Fruit fly (Drosophila melanogaster) whole organism, embryonic: Measurements from ENCODE around the gene armi.

Experiments
- ATbp ChIP-seq: fragments of 200-800 bp; sonication (Bioruptor generic); optimal IDR thresholded peaks from 2 replicates; lab custom pipeline; 2017; ENCODE audit warnings: missing biosample characterization, mild to moderate bottlenecking, missing genetic modification characterization, missing genetic modification reagents
- Atf-2 ChIP-seq: fragments of 200-800 bp; sonication (Bioruptor generic); optimal IDR thresholded peaks from 2 replicates; lab custom pipeline; 2016; ENCODE audit warnings: missing biosample characterization, missing genetic modification characterization
- Blimp-1 ChIP-seq: fragments of 200-800 bp; sonication (Bioruptor generic); optimal IDR thresholded peaks from 3 replicates; lab custom pipeline; 2018; ENCODE audit warnings: missing biosample characterization, missing genetic modification characterization, mild to moderate bottlenecking, moderate library complexity, missing genetic modification reagents
- C15 ChIP-seq: fragments of 200-800 bp; sonication (Bioruptor generic); IDR thresholded peaks from 3 replicates; pipeline ENCODE4 v1.3.6; 2022; ENCODE audit warnings: missing biosample characterization, missing genetic modification characterization
- CG10267 ChIP-seq: fragments of 200-800 bp; sonication (Bioruptor generic); optimal IDR thresholded peaks from 2 replicates; lab custom pipeline; 2018; ENCODE audit warnings: missing biosample characterization, mild to moderate bottlenecking, missing genetic modification characterization, moderate library complexity
- CG12219 ChIP-seq: fragments of 200-800 bp; sonication (Bioruptor generic); optimal IDR thresholded peaks from 3 replicates; lab custom pipeline; 2018; ENCODE audit warnings: missing biosample characterization, mild to moderate bottlenecking, missing genetic modification characterization
- CG1233 ChIP-seq: fragments of 200-800 bp; sonication (Bioruptor generic); optimal IDR thresholded peaks from 4 replicates; lab custom pipeline; 2018; ENCODE audit warnings: missing biosample characterization, mild to moderate bottlenecking, missing genetic modification characterization
- CG12942 ChIP-seq: fragments of 200-800 bp; sonication (Bioruptor generic); optimal IDR thresholded peaks from 3 replicates; lab custom pipeline; 2016; ENCODE audit warnings: missing biosample characterization, missing genetic modification characterization
- CG14667 ChIP-seq: fragments of 200-800 bp; sonication (Bioruptor generic); IDR thresholded peaks from 2 replicates; pipeline ENCODE4 v1.3.6; 2022; ENCODE audit warnings: missing biosample characterization, missing genetic modification characterization
- CG14965 ChIP-seq: fragments of 200-800 bp; sonication (Bioruptor generic); optimal IDR thresholded peaks from 2 replicates; lab custom pipeline; 2016; ENCODE audit warnings: missing biosample characterization, missing genetic modification characterization, borderline replicate concordance
- CG1647 ChIP-seq: fragments of 200-800 bp; sonication (Bioruptor generic); optimal IDR thresholded peaks from 3 replicates; lab custom pipeline; 2016; ENCODE audit warnings: missing biosample characterization, missing genetic modification characterization
- CG17385 ChIP-seq: fragments of 200-800 bp; sonication (Bioruptor generic); optimal IDR thresholded peaks from 3 replicates; lab custom pipeline; 2018; ENCODE audit warnings: missing biosample characterization, mild to moderate bottlenecking, missing genetic modification characterization
- CG17568 ChIP-seq: fragments of 200-800 bp; sonication (Bioruptor generic); optimal IDR thresholded peaks from 2 replicates; lab custom pipeline; 2018; ENCODE audit warnings: missing biosample characterization, mild to moderate bottlenecking, missing genetic modification characterization, moderate library complexity
- CG1832 ChIP-seq: fragments of 200-800 bp; sonication (Bioruptor generic); optimal IDR thresholded peaks from 2 replicates; lab custom pipeline; 2017; ENCODE audit warnings: missing biosample characterization, mild to moderate bottlenecking, missing genetic modification characterization, inconsistent platforms
- CG18619 ChIP-seq: fragments of 200-800 bp; sonication (Bioruptor generic); optimal IDR thresholded peaks from 3 replicates; lab custom pipeline; 2017; ENCODE audit warnings: missing biosample characterization, mild to moderate bottlenecking, missing genetic modification characterization
- CG2116 ChIP-seq: fragments of 200-800 bp; sonication (Bioruptor generic); optimal IDR thresholded peaks from 3 replicates; lab custom pipeline; 2018; ENCODE audit warnings: missing biosample characterization, mild to moderate bottlenecking, missing genetic modification characterization
- CG2120 ChIP-seq: fragments of 200-800 bp; sonication (Bioruptor generic); optimal IDR thresholded peaks from 3 replicates; lab custom pipeline; 2016; ENCODE audit warnings: missing biosample characterization, missing genetic modification characterization
- CG2678 ChIP-seq: fragments of 200-800 bp; sonication (Bioruptor generic); optimal IDR thresholded peaks from 3 replicates; lab custom pipeline; 2019; ENCODE audit warnings: missing biosample characterization, mild to moderate bottlenecking, missing genetic modification characterization, moderate library complexity
- CG33213 ChIP-seq: fragments of 200-800 bp; sonication (Bioruptor generic); optimal IDR thresholded peaks from 3 replicates; lab custom pipeline; 2016; ENCODE audit warnings: missing biosample characterization, missing genetic modification characterization
- CG3726 ChIP-seq: fragments of 200-800 bp; sonication (Bioruptor generic); IDR thresholded peaks from 3 replicates; pipeline ENCODE4, ENCODE4 v1.3.6; 2022; ENCODE audit warnings: missing biosample characterization, missing genetic modification characterization
- CG7963 ChIP-seq: fragments of 200-800 bp; sonication (Bioruptor generic); IDR thresholded peaks from 3 replicates; pipeline ENCODE4 v1.3.6; 2022; ENCODE audit warnings: missing biosample characterization, missing genetic modification characterization; ENCODE audit not compliant: partially characterized antibody
- CG8281 ChIP-seq: fragments of 200-800 bp; sonication (Bioruptor generic); optimal IDR thresholded peaks from 2 replicates; lab custom pipeline; 2018; ENCODE audit warnings: missing biosample characterization, mild to moderate bottlenecking, missing genetic modification characterization, moderate library complexity
- CG9215 ChIP-seq: fragments of 200-800 bp; sonication (Bioruptor generic); IDR thresholded peaks from 2 replicates; pipeline ENCODE4 v1.3.6; 2022; ENCODE audit warnings: missing biosample characterization, missing genetic modification characterization
- CrebB ChIP-seq: fragments of 200-800 bp; sonication (Bioruptor generic); optimal IDR thresholded peaks from 3 replicates; lab custom pipeline; 2018; ENCODE audit warnings: missing biosample characterization, mild to moderate bottlenecking, missing genetic modification characterization
- Dfd ChIP-seq, 2 experiments: fragments of >200 bp; optimal IDR thresholded peaks; 2 replicates each; lab custom pipeline; 2017; ENCODE audit warnings: missing biosample characterization in 2 of 2, missing genetic modification characterization in 2 of 2
- E2f1 ChIP-seq: fragments of 200-800 bp; sonication (Bioruptor generic); IDR thresholded peaks from 2 replicates; pipeline ENCODE4 v1.3.6; 2022; ENCODE audit warnings: missing biosample characterization, missing genetic modification characterization
- H15 ChIP-seq: fragments of 200-800 bp; sonication (Bioruptor generic); IDR thresholded peaks from 3 replicates; pipeline ENCODE4 v1.3.6; 2022; ENCODE audit warnings: missing biosample characterization, missing genetic modification characterization
- HLH54F ChIP-seq: fragments of 200-800 bp; sonication (Bioruptor generic); optimal IDR thresholded peaks from 3 replicates; lab custom pipeline; 2016; ENCODE audit warnings: missing biosample characterization, missing genetic modification characterization
- Opbp ChIP-seq: fragments of 200-800 bp; sonication (Bioruptor generic); IDR thresholded peaks from 3 replicates; pipeline ENCODE4 v1.3.6; 2022; ENCODE audit warnings: missing biosample characterization, missing genetic modification characterization; ENCODE audit not compliant: partially characterized antibody
- Six4 ChIP-seq: fragments of 200-800 bp; sonication (Bioruptor generic); optimal IDR thresholded peaks from 2 replicates; lab custom pipeline; 2016; ENCODE audit warnings: missing biosample characterization, missing genetic modification characterization
- Sry-β ChIP-seq: fragments of 200-800 bp; sonication (Bioruptor generic); optimal IDR thresholded peaks from 2 replicates; lab custom pipeline; 2018; ENCODE audit warnings: missing biosample characterization, mild to moderate bottlenecking, missing genetic modification characterization, moderate library complexity
- bsh ChIP-seq, 2 experiments: fragments of 200-800 bp; sonication (Bioruptor generic); optimal IDR thresholded peaks; 2 replicates each; lab custom pipeline; 2017 to 2018; ENCODE audit warnings: mild to moderate bottlenecking in 2 of 2, missing biosample characterization in 2 of 2, missing genetic modification characterization in 2 of 2, moderate library complexity in 1 of 2
- chinmo ChIP-seq: fragments of 200-800 bp; sonication (Bioruptor generic); IDR thresholded peaks from 4 replicates; pipeline ENCODE4 v1.3.6; 2022; ENCODE audit warnings: missing biosample characterization, missing genetic modification characterization; ENCODE audit not compliant: partially characterized antibody
- chm ChIP-seq: fragments of 200-800 bp; sonication (Bioruptor generic); IDR thresholded peaks from 2 replicates; pipeline ENCODE4 v1.3.6; 2022; ENCODE audit warnings: missing biosample characterization, missing genetic modification characterization
- crol ChIP-seq: fragments of 200-800 bp; sonication (Bioruptor generic); IDR thresholded peaks from 2 replicates; pipeline ENCODE4 v1.3.6; 2022; ENCODE audit warnings: missing biosample characterization, missing genetic modification characterization
- disco-r ChIP-seq: fragments of 200-800 bp; sonication (Bioruptor generic); optimal IDR thresholded peaks from 2 replicates; lab custom pipeline; 2016; ENCODE audit warnings: missing biosample characterization, missing genetic modification characterization
- ewg ChIP-seq: fragments of 200-800 bp; sonication (Bioruptor generic); optimal IDR thresholded peaks from 3 replicates; lab custom pipeline; 2017; ENCODE audit warnings: mild to moderate bottlenecking, missing biosample characterization, missing genetic modification reagents, missing genetic modification characterization
- fd102C ChIP-seq: fragments of 200-800 bp; sonication (Bioruptor generic); optimal IDR thresholded peaks from 2 replicates; lab custom pipeline; 2018; ENCODE audit warnings: missing biosample characterization, mild to moderate bottlenecking, missing genetic modification characterization, moderate library complexity
- fru ChIP-seq: fragments of >200 bp; optimal IDR thresholded peaks from 2 replicates; lab custom pipeline; 2017
- grau ChIP-seq: fragments of 200-800 bp; optimal IDR thresholded peaks from 3 replicates; lab custom pipeline; 2019; ENCODE audit warnings: missing biosample characterization, mild to moderate bottlenecking, missing genetic modification characterization, moderate library complexity
- gsb ChIP-seq: fragments of 200-800 bp; sonication (Bioruptor generic); IDR thresholded peaks from 2 replicates; pipeline ENCODE4 v1.3.6; 2022; ENCODE audit warnings: missing biosample characterization, missing genetic modification characterization
- org-1 ChIP-seq: fragments of 200-800 bp; sonication (Bioruptor generic); optimal IDR thresholded peaks from 2 replicates; lab custom pipeline; 2017; ENCODE audit warnings: missing biosample characterization, missing genetic modification characterization
- peb ChIP-seq: fragments of 200-800 bp; sonication (Bioruptor generic); IDR thresholded peaks from 2 replicates; pipeline ENCODE4 v1.3.6; 2022; ENCODE audit warnings: missing biosample characterization, missing genetic modification characterization
- pfk ChIP-seq: fragments of 200-800 bp; sonication (Bioruptor generic); optimal IDR thresholded peaks from 2 replicates; lab custom pipeline; 2018; ENCODE audit warnings: missing biosample characterization, mild to moderate bottlenecking, missing genetic modification characterization, moderate library complexity
- pum ChIP-seq: fragments of 200-800 bp; sonication (Bioruptor generic); optimal IDR thresholded peaks from 2 replicates; lab custom pipeline; 2016; ENCODE audit warnings: missing biosample characterization, missing genetic modification characterization
- row ChIP-seq: fragments of 200-800 bp; sonication (Bioruptor generic); IDR thresholded peaks from 3 replicates; pipeline ENCODE4 v1.3.6; 2022; ENCODE audit warnings: missing biosample characterization, missing genetic modification characterization
- shn ChIP-seq: fragments of 200-800 bp; sonication (Bioruptor generic); optimal IDR thresholded peaks from 3 replicates; lab custom pipeline; 2016; ENCODE audit warnings: missing biosample characterization, missing genetic modification characterization
- sisA ChIP-seq: fragments of 200-800 bp; sonication (Bioruptor generic); IDR thresholded peaks from 2 replicates; pipeline ENCODE4 v1.3.6; 2022; ENCODE audit warnings: missing biosample characterization, missing genetic modification characterization
- slbo ChIP-seq: fragments of 200-800 bp; sonication (Bioruptor generic); IDR thresholded peaks from 2 replicates; pipeline ENCODE4 v1.3.6; 2022; ENCODE audit warnings: missing biosample characterization, missing genetic modification characterization
- trh ChIP-seq: fragments of 200-800 bp; sonication (Bioruptor generic); optimal IDR thresholded peaks from 2 replicates; lab custom pipeline; 2016; ENCODE audit warnings: missing biosample characterization, missing genetic modification characterization
- tup ChIP-seq: fragments of 200-800 bp; sonication (Bioruptor generic); optimal IDR thresholded peaks from 2 replicates; lab custom pipeline; 2016; ENCODE audit warnings: missing biosample characterization, mild to moderate bottlenecking, missing genetic modification characterization, moderate library complexity
- wor ChIP-seq: fragments of 200-800 bp; sonication (Bioruptor generic); IDR thresholded peaks from 2 replicates; pipeline ENCODE4 v1.3.6; 2022; ENCODE audit warnings: missing biosample characterization, missing genetic modification characterization

Gene armi

dm6 chr3L:3471174-3471573 lies 10.1 kb downstream of the armi start, which contains the start of gene CG14971 (continued):
- TF ChIP-seq E2f1 (GFP tag; lab: Robert Waterston, UW) (no peak), Dfd (GFP tag; optimal IDR thresholded peaks at IDR 0.05; lab: Kevin White, UChicago) (no peak), C15 (no peak), peb (GFP tag; lab: Robert Waterston, UW) (no peak), row (GFP tag; lab: Robert Waterston, UW) (peak; percentile 96), CG14965 (no peak), chinmo (peak; percentile 83; the same call in 1 of the 4 replicates), CG17385 (GFP tag; lab: Kevin White, UChicago) (no peak), HLH54F (GFP tag; lab: Kevin White, UChicago) (peak; percentile 63), CG2120 (GFP tag; lab: Kevin White, UChicago) (peak; percentile 75), gsb (no peak), Six4 (GFP tag; lab: Kevin White, UChicago) (no peak), trh (no peak), org-1 (no peak), tup (no peak), CG33213 (peak; percentile 37), slbo (GFP tag; lab: Robert Waterston, UW) (peak; percentile 76), CG18619 (GFP tag; lab: Kevin White, UChicago) (peak; percentile 34), ewg (GFP tag; lab: Kevin White, UChicago) (no peak), grau (tag; lab: Kevin White, UChicago) (peak; percentile 37), CG7963 (GFP tag; lab: Robert Waterston, UW) (peak; percentile 77), Opbp (GFP tag; lab: Robert Waterston, UW) (peak; percentile 88), bsh (GFP tag; optimal IDR thresholded peaks at IDR 0.05; lab: Kevin White, UChicago) (peak in 1 of 2 experiments; percentile 8), CG1233 (GFP tag; lab: Kevin White, UChicago) (no peak), wor (GFP tag; lab: Robert Waterston, UW) (no peak), CG1647 (GFP tag; lab: Kevin White, UChicago) (no peak), CG2116 (GFP tag; lab: Kevin White, UChicago) (peak; percentile 70), CG1832 (no peak), fru (lab: Kevin White, UChicago) (no peak), fd102C (no peak), pfk (GFP tag; lab: Kevin White, UChicago) (peak; percentile 14), chm (GFP tag; lab: Robert Waterston, UW) (no peak), disco-r (GFP tag; lab: Kevin White, UChicago) (no peak), CG3726 (GFP tag; lab: Robert Waterston, UW) (no peak), H15 (no peak), CG10267 (peak; percentile 23), CG12942 (GFP tag; lab: Kevin White, UChicago) (no peak), CG17568 (no peak), sisA (GFP tag; lab: Robert Waterston, UW) (no peak), Blimp-1 (GFP tag; lab: Kevin White, UChicago) (no peak), CG8281 (no peak), CG2678 (tag; lab: Kevin White, UChicago) (no peak), Atf-2 (no peak), crol (GFP tag; lab: Robert Waterston, UW) (no peak), shn (GFP tag; lab: Kevin White, UChicago) (peak; percentile 36), CG9215 (no peak), pum (GFP tag; lab: Kevin White, UChicago) (peak; percentile 30), CG12219 (no peak), Sry-β (GFP tag; lab: Kevin White, UChicago) (peak; percentile 99), ATbp (no peak), CrebB (tag; lab: Kevin White, UChicago) (no peak), CG14667 (GFP tag; lab: Robert Waterston, UW) (no peak)
